Worm (Caenorhabditis elegans): ENCODE measurements around the gene nhr-41.

The nhr-41 gene

DNA sequence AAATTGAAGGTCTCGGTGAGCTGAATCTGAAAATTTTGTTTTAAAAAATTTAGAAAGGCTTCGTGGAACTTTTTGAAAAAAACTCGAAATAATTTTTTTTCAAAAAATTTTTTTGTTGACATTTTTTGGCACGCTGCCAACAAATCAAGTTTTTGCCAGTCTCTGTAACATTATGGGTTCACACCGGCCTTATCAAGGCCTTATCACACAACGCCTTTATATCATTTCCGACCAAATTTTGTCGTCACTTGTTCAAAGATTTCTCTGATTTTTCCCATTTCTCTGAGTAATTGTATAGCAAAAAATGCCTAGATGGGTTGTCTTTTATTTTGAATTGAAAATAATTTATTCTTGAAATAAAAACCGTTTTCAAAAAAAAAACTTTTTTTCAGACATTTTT lies 19.8 kb downstream of the nhr-41 start:
- TF ChIP-seq zag-1 (tag; optimal IDR thresholded peaks at IDR 0.05) (no peak), alr-1 (tag; optimal IDR thresholded peaks at IDR 0.05; ENCODE audit: borderline replicate concordance) (no peak), fkh-8 (tag; optimal IDR thresholded peaks at IDR 0.05) (no peak), hpl-2 (GFP tag; optimal IDR thresholded peaks at IDR 0.05) (no peak), lsy-2 (tag; optimal IDR thresholded peaks at IDR 0.05) (no peak), elt-3 (tag; optimal IDR thresholded peaks at IDR 0.05) (peak in 5 of 6 experiments; percentile 7 to 92 (median 85)), lin-15B (tag; optimal IDR thresholded peaks at IDR 0.05) (no peak), C16A3.4 (tag; optimal IDR thresholded peaks at IDR 0.05) (no peak), blmp-1 (tag; optimal IDR thresholded peaks at IDR 0.05) (peak; percentile 16)

DNA sequence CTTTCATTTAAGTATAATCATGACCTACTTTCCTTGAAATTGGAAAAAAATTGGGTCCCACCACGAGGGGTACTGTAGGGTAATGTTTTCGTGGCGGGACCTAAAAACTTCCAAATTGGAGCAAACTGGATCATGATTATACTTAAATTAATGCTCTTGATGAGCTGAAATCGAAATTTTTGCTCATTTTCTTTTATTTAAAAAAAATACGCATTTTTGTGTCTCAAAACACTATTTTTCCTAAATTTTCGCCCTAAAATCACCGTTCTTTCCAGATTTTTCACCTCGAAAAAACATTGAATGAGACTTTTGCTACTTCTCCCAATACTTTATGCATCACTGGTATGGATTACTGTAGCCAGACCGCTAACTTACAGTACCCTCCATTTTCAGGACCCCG lies 20.3 kb downstream of the nhr-41 start, which contains the start of gene spp-31:
Gene spp-31 (plus strand): TSS at position 301 of the 400 bp plus-strand sequence.
- TF ChIP-seq F16B12.6 (tag; optimal IDR thresholded peaks at IDR 0.05) (no peak), nhr-85 (tag) (peak; percentile 27), blmp-1 (tag; optimal IDR thresholded peaks at IDR 0.05) (no peak), efl-1 (optimal IDR thresholded peaks at IDR 0.05) (no peak), efl-1 (GFP tag; optimal IDR thresholded peaks at IDR 0.05 in 1 of 2) (no peak), unc-30 (tag; optimal IDR thresholded peaks at IDR 0.05) (no peak), nhr-237 (tag; optimal IDR thresholded peaks at IDR 0.05) (no peak)

DNA sequence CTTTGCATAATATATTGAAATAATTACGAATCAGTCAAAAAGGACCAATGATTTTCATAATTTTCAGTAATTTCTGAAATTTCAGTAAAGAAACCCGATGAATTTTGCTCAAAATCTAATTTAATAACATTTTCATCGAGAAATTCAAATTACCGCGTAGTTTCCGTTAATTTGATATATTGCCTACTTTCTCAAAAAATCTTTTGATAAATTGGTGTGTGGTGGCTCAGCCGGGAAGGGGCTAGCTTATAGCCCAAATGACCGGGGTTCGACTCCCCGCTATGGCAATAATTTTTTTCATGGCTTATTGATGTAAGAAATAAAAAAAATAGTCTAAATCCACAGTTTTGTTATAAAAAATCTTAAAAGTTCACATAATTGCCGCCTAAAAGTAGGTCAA lies 21.0 kb downstream of the nhr-41 start:
- TF ChIP-seq fkh-10 (GFP tag; optimal IDR thresholded peaks at IDR 0.05) (no peak), sptf-1 (tag; optimal IDR thresholded peaks at IDR 0.05) (no peak), efl-1 (optimal IDR thresholded peaks at IDR 0.05) (no peak), efl-1 (GFP tag; optimal IDR thresholded peaks at IDR 0.05 in 1 of 2) (peak in 1 of 2 experiments; percentile 49), vab-15 (tag; optimal IDR thresholded peaks at IDR 0.05) (no peak), irx-1 (tag; optimal IDR thresholded peaks at IDR 0.05) (no peak)

DNA sequence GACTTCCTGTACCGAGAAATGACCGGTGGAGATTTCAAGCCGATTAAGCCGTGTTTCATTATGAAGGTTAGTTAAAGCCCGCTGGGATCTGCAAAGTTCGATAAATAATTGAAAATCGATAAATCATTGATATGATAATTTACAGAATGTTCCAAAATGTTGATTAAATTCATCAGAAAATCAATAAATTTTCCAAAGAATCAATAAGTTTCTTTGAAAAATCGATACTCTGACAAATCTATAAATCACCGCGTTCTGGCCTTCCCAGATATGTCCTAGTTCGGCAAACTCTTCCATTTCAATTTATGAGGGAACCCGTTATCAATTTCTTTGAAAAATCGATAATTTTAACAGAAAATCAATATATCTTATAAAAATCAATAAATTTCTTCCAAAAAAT lies 21.5 kb downstream of the nhr-41 start:
- TF ChIP-seq ztf-11 (tag; optimal IDR thresholded peaks at IDR 0.05) = no peak
- TF ChIP-seq sptf-1 (tag; optimal IDR thresholded peaks at IDR 0.05) = no peak
- no peak for TF ChIP-seq unc-98 (GFP tag; IDR thresholded peaks at IDR 0.05)
- no peak for TF ChIP-seq Y116A8C.19 (tag; optimal IDR thresholded peaks at IDR 0.05; ENCODE audit: borderline replicate concordance)
- TF ChIP-seq pax-3 (tag; optimal IDR thresholded peaks at IDR 0.05) = no peak
- no peak for TF ChIP-seq unc-62 (GFP tag; optimal IDR thresholded peaks at IDR 0.05)
- TF ChIP-seq lin-35 (GFP tag; optimal IDR thresholded peaks at IDR 0.05) = no peak
- no peak for TF ChIP-seq sox-4 (tag; optimal IDR thresholded peaks at IDR 0.05)
- no peak for TF ChIP-seq nhr-11 (tag; optimal IDR thresholded peaks at IDR 0.05)
- TF ChIP-seq nhr-84 (tag; optimal IDR thresholded peaks at IDR 0.05) = no peak
- TF ChIP-seq snu-23 (GFP tag; optimal IDR thresholded peaks at IDR 0.05) = no peak
- no peak for TF ChIP-seq ceh-90 (tag; optimal IDR thresholded peaks at IDR 0.05)
- no peak for TF ChIP-seq F16B12.6 (tag; optimal IDR thresholded peaks at IDR 0.05)
- no peak for TF ChIP-seq alr-1 (tag; optimal IDR thresholded peaks at IDR 0.05; ENCODE audit: borderline replicate concordance)
- no peak for TF ChIP-seq lsy-2 (tag; optimal IDR thresholded peaks at IDR 0.05)
- TF ChIP-seq nhr-76 (tag; optimal IDR thresholded peaks at IDR 0.05) = no peak

DNA sequence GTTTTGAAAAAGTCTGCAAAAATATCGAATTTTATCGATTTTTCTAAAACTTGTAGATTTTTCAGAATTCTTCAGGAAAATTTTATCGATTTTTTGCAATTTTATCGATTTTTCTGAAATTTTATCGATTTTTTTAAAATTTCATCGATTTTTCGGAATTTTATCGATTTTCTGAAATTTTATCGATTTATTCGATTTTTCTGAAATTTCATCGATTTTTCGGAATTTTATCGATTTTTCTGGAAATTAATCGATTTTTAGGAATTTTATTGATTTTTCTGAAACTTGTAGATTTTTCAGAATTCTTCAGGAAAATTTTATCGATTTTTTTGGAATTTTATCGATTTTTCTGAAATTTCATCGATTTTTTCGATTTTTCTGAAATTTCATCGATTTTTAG lies 22.1 kb downstream of the nhr-41 start:
- TF ChIP-seq lin-15B (tag; optimal IDR thresholded peaks at IDR 0.05) (no peak), snpc-4 (tag; optimal IDR thresholded peaks at IDR 0.05) (no peak), aha-1 (tag; optimal IDR thresholded peaks at IDR 0.05) (no peak), rnt-1 (tag; optimal IDR thresholded peaks at IDR 0.05) (no peak), lin-35 (GFP tag; optimal IDR thresholded peaks at IDR 0.05) (no peak), unc-130 (tag; optimal IDR thresholded peaks at IDR 0.05) (no peak), elt-2 (tag; optimal IDR thresholded peaks at IDR 0.05) (no peak)

All from whole organism, L1 larva.